Fruit fly (Drosophila melanogaster) whole organism, embryonic: ENCODE measurements around the gene alpha-Spec.
A peak's percentile ranks its signal among the peaks of the same experiment; 100 is the strongest.

Experiments
- Bdp1 ChIP-seq: fragments of 200-800 bp; sonication (Bioruptor generic); optimal IDR thresholded peaks from 3 replicates; lab custom pipeline; 2016; ENCODE audit warnings: missing biosample characterization, missing genetic modification characterization
- CG10543 ChIP-seq: fragments of 200-800 bp; sonication (Bioruptor generic); optimal IDR thresholded peaks from 3 replicates; lab custom pipeline; 2017; ENCODE audit warnings: missing biosample characterization, mild to moderate bottlenecking, missing genetic modification characterization, moderate library complexity
- CG10979 ChIP-seq: fragments of 200-800 bp; sonication (Bioruptor generic); optimal IDR thresholded peaks from 2 replicates; lab custom pipeline; 2018; ENCODE audit warnings: missing biosample characterization, mild to moderate bottlenecking, missing genetic modification characterization, moderate library complexity
- CG12942 ChIP-seq: fragments of 200-800 bp; sonication (Bioruptor generic); optimal IDR thresholded peaks from 3 replicates; lab custom pipeline; 2016; ENCODE audit warnings: missing biosample characterization, missing genetic modification characterization
- CG14860 ChIP-seq: fragments of 200-800 bp; sonication (Bioruptor generic); IDR thresholded peaks from 3 replicates; pipeline ENCODE4 v1.3.6; 2022; ENCODE audit warnings: missing biosample characterization, missing genetic modification characterization; ENCODE audit not compliant: partially characterized antibody
- CG15601 ChIP-seq: fragments of 200-800 bp; sonication (Bioruptor generic); optimal IDR thresholded peaks from 3 replicates; lab custom pipeline; 2019; ENCODE audit warnings: missing biosample characterization, mild to moderate bottlenecking, missing genetic modification characterization, moderate library complexity
- CG17328 ChIP-seq: fragments of 200-800 bp; sonication (Bioruptor generic); IDR thresholded peaks from 2 replicates; pipeline ENCODE4 v1.3.6; 2022; ENCODE audit warnings: missing biosample characterization, missing genetic modification characterization
- CG34376 ChIP-seq: fragments of 200-800 bp; sonication (Bioruptor generic); optimal IDR thresholded peaks from 2 replicates; lab custom pipeline; 2018; ENCODE audit warnings: missing biosample characterization, mild to moderate bottlenecking, missing genetic modification characterization
- CG4854 ChIP-seq: fragments of 200-800 bp; sonication (Bioruptor generic); optimal IDR thresholded peaks from 2 replicates; lab custom pipeline; 2016; ENCODE audit warnings: missing biosample characterization, missing genetic modification characterization, inconsistent platforms
- CG5245 ChIP-seq: fragments of 200-800 bp; sonication (Bioruptor generic); optimal IDR thresholded peaks from 3 replicates; lab custom pipeline; 2016; ENCODE audit warnings: missing biosample characterization, missing genetic modification characterization
- CG6175 ChIP-seq: fragments of 200-800 bp; sonication (Bioruptor generic); IDR thresholded peaks from 3 replicates; pipeline ENCODE4 v1.3.6; 2022; ENCODE audit warnings: missing biosample characterization, missing genetic modification characterization
- CG7786 ChIP-seq: fragments of 200-800 bp; sonication (Bioruptor generic); optimal IDR thresholded peaks from 2 replicates; lab custom pipeline; 2016; ENCODE audit warnings: missing biosample characterization, missing genetic modification characterization
- Dbx ChIP-seq: fragments of 200-800 bp; sonication (Bioruptor generic); IDR thresholded peaks from 3 replicates; pipeline ENCODE4 v1.3.6; 2022; ENCODE audit warnings: missing biosample characterization, missing genetic modification characterization
- E2f2 ChIP-seq: fragments of 200-800 bp; sonication (Bioruptor generic); IDR thresholded peaks from 2 replicates; pipeline ENCODE4 v1.3.6; 2022; ENCODE audit warnings: missing biosample characterization, missing genetic modification characterization
- GATAe ChIP-seq: fragments of 200-800 bp; sonication (Bioruptor generic); conservative IDR thresholded peaks from 2 replicates; pipeline ENCODE4 v1.3.6; 2022; ENCODE audit warnings: missing biosample characterization, missing genetic modification characterization
- Hey ChIP-seq: fragments of 200-800 bp; sonication (Bioruptor generic); optimal IDR thresholded peaks from 3 replicates; lab custom pipeline; 2018; ENCODE audit warnings: missing biosample characterization, mild to moderate bottlenecking, missing genetic modification characterization
- HmgD ChIP-seq: fragments of 200-800 bp; sonication (Bioruptor generic); optimal IDR thresholded peaks from 3 replicates; lab custom pipeline; 2016; ENCODE audit warnings: missing biosample characterization, missing genetic modification characterization
- HmgZ ChIP-seq: fragments of 200-800 bp; sonication (Bioruptor generic); optimal IDR thresholded peaks from 2 replicates; lab custom pipeline; 2018; ENCODE audit warnings: missing biosample characterization, mild to moderate bottlenecking, missing genetic modification characterization
- Hr39 ChIP-seq: fragments of >200 bp; optimal IDR thresholded peaks from 2 replicates; lab custom pipeline; 2017
- Pdp1 ChIP-seq, 2 experiments: fragments of 200-800 bp; sonication (Bioruptor generic); optimal IDR thresholded peaks; 3 replicates each; lab custom pipeline; 2016; ENCODE audit warnings: missing biosample characterization in 2 of 2, missing genetic modification characterization in 2 of 2, mild to moderate bottlenecking in 1 of 2, moderate library complexity in 1 of 2
- Ravus ChIP-seq: fragments of 200-800 bp; sonication (Bioruptor generic); IDR thresholded peaks from 2 replicates; pipeline ENCODE4 v1.3.6; 2022; ENCODE audit warnings: missing biosample characterization, missing genetic modification characterization
- Sox100B ChIP-seq: fragments of 200-800 bp; sonication (Bioruptor generic); optimal IDR thresholded peaks from 3 replicates; lab custom pipeline; 2018; ENCODE audit warnings: missing biosample characterization, mild to moderate bottlenecking, missing genetic modification characterization
- Sox102F ChIP-seq: fragments of 200-800 bp; sonication (Bioruptor generic); optimal IDR thresholded peaks from 2 replicates; lab custom pipeline; 2018; ENCODE audit warnings: missing biosample characterization, mild to moderate bottlenecking, missing genetic modification characterization, moderate library complexity
- Stat92E ChIP-seq, 3 experiments: fragments of >200 bp in 2 of 3; fragments of 200-800 bp in 1 of 3; sonication (Bioruptor generic) in 1 of 3; optimal IDR thresholded peaks; 2 replicates each; lab custom pipeline; 2017 to 2019; ENCODE audit warnings: missing biosample characterization in 3 of 3, missing genetic modification characterization in 3 of 3, mild to moderate bottlenecking in 1 of 3, moderate library complexity in 1 of 3
- Trl ChIP-seq, 3 experiments: fragments of >200 bp in 2 of 3; fragments of 200-800 bp in 1 of 3; sonication (Bioruptor generic) in 1 of 3; optimal IDR thresholded peaks; 2 replicates in 1 of 3; 3 replicates in 2 of 3; lab custom pipeline; 2016 to 2017; ENCODE audit warnings: missing biosample characterization in 1 of 3, missing genetic modification characterization in 1 of 3
- YL-1 ChIP-seq: fragments of 200-800 bp; sonication (Bioruptor generic); optimal IDR thresholded peaks from 3 replicates; lab custom pipeline; 2017; ENCODE audit warnings: missing biosample characterization, mild to moderate bottlenecking, missing genetic modification characterization
- btn ChIP-seq: fragments of 200-800 bp; sonication (Bioruptor generic); optimal IDR thresholded peaks from 2 replicates; lab custom pipeline; 2016; ENCODE audit warnings: missing biosample characterization, missing genetic modification characterization
- cato ChIP-seq: fragments of 200-800 bp; sonication (Bioruptor generic); optimal IDR thresholded peaks from 2 replicates; lab custom pipeline; 2016; ENCODE audit warnings: missing biosample characterization, missing genetic modification characterization, borderline replicate concordance
- dmrt11E ChIP-seq: fragments of 200-800 bp; sonication (Bioruptor generic); optimal IDR thresholded peaks from 3 replicates; lab custom pipeline; 2018; ENCODE audit warnings: missing biosample characterization, mild to moderate bottlenecking, missing genetic modification characterization, moderate library complexity
- eve ChIP-seq, 2 experiments: fragments of >200 bp; optimal IDR thresholded peaks; 2 replicates each; lab custom pipeline; 2017; ENCODE audit warnings: missing biosample characterization in 2 of 2, missing genetic modification characterization in 2 of 2
- exex ChIP-seq: fragments of 200-800 bp; sonication (Bioruptor generic); optimal IDR thresholded peaks from 4 replicates; lab custom pipeline; 2018; ENCODE audit warnings: missing biosample characterization, mild to moderate bottlenecking, missing genetic modification characterization, moderate library complexity
- grn ChIP-seq: fragments of 200-800 bp; sonication (Bioruptor generic); optimal IDR thresholded peaks from 3 replicates; lab custom pipeline; 2017; ENCODE audit warnings: missing biosample characterization, missing genetic modification characterization
- gro ChIP-seq: fragments of 200-800 bp; sonication (Bioruptor generic); optimal IDR thresholded peaks from 2 replicates; lab custom pipeline; 2016; ENCODE audit warnings: missing biosample characterization, missing genetic modification characterization
- insv ChIP-seq, 2 experiments: fragments of 200-800 bp; sonication (Bioruptor generic); optimal IDR thresholded peaks; 3 replicates each; lab custom pipeline; 2016 to 2018; ENCODE audit warnings: missing biosample characterization in 2 of 2, missing genetic modification characterization in 2 of 2
- kay ChIP-seq: fragments of 200-800 bp; sonication (Bioruptor generic); optimal IDR thresholded peaks from 2 replicates; lab custom pipeline; 2016; ENCODE audit warnings: missing biosample characterization, missing genetic modification characterization
- mirr ChIP-seq: fragments of 200-800 bp; sonication (Bioruptor generic); optimal IDR thresholded peaks from 3 replicates; lab custom pipeline; 2018; ENCODE audit warnings: missing biosample characterization, mild to moderate bottlenecking, missing genetic modification characterization
- nerfin-2 ChIP-seq: fragments of 200-800 bp; sonication (Bioruptor generic); IDR thresholded peaks from 2 replicates; pipeline ENCODE4 v1.3.6; 2022; ENCODE audit warnings: missing biosample characterization, missing genetic modification characterization; ENCODE audit not compliant: partially characterized antibody
- otp ChIP-seq: fragments of 200-800 bp; sonication (Bioruptor generic); IDR thresholded peaks from 3 replicates; pipeline ENCODE4, ENCODE4 v1.3.6; 2022; ENCODE audit warnings: missing biosample characterization, missing genetic modification characterization
- pan ChIP-seq, 4 experiments: fragments of >200 bp in 3 of 4; fragments of 200-800 bp in 1 of 4; sonication (Bioruptor generic) in 1 of 4; optimal IDR thresholded peaks in 3 of 4; IDR thresholded peaks in 1 of 4; 2 replicates each; pipeline versions ENCODE4 v1.3.6 to Lab custom; 2017 to 2022; ENCODE audit warnings: missing biosample characterization in 2 of 4, missing genetic modification characterization in 2 of 4, mixed read lengths in 1 of 4
- pfk ChIP-seq: fragments of 200-800 bp; sonication (Bioruptor generic); optimal IDR thresholded peaks from 2 replicates; lab custom pipeline; 2018; ENCODE audit warnings: missing biosample characterization, mild to moderate bottlenecking, missing genetic modification characterization, moderate library complexity
- pho ChIP-seq: fragments of 200-800 bp; sonication (Bioruptor generic); optimal IDR thresholded peaks from 2 replicates; lab custom pipeline; 2016; ENCODE audit warnings: missing biosample characterization, missing genetic modification characterization
- pita ChIP-seq: fragments of 200-800 bp; sonication (Bioruptor generic); optimal IDR thresholded peaks from 2 replicates; lab custom pipeline; 2017; ENCODE audit warnings: missing biosample characterization, mild to moderate bottlenecking, missing genetic modification characterization
- sd ChIP-seq: fragments of 200-800 bp; sonication (Bioruptor generic); optimal IDR thresholded peaks from 3 replicates; lab custom pipeline; 2018; ENCODE audit warnings: missing biosample characterization, mild to moderate bottlenecking, missing genetic modification characterization, moderate library complexity
- sr ChIP-seq: fragments of 200-800 bp; sonication (Bioruptor generic); IDR thresholded peaks from 3 replicates; pipeline ENCODE4 v1.3.6; 2022; ENCODE audit warnings: missing biosample characterization, missing genetic modification characterization
- sug ChIP-seq: fragments of 200-800 bp; optimal IDR thresholded peaks from 2 replicates; lab custom pipeline; 2019; ENCODE audit warnings: missing biosample characterization, mild to moderate bottlenecking, missing genetic modification characterization, moderate library complexity
- z ChIP-seq: fragments of 200-800 bp; sonication (Bioruptor generic); IDR thresholded peaks from 3 replicates; pipeline ENCODE4 v1.3.6; 2022; ENCODE audit warnings: missing biosample characterization, missing genetic modification characterization
- zf30C ChIP-seq: fragments of 200-800 bp; sonication (Bioruptor generic); optimal IDR thresholded peaks from 3 replicates; lab custom pipeline; 2018; ENCODE audit warnings: missing biosample characterization, mild to moderate bottlenecking, missing genetic modification characterization

alpha-Spec gene

dm6 chr3L:1789339-1789738, 5.8 kb downstream of the alpha-Spec start:
- TF ChIP-seq Ravus (GFP tag; lab: Robert Waterston, UW) (no peak), HmgZ (tag; lab: Kevin White, UChicago) (peak; percentile 18), pfk (peak; percentile 55), zf30C (GFP tag; lab: Kevin White, UChicago) (no peak), CG4854 (GFP tag; lab: Kevin White, UChicago) (no peak), CG10543 (GFP tag; lab: Kevin White, UChicago) (peak; percentile 55), sug (tag; lab: Kevin White, UChicago) (peak; percentile 66), mirr (GFP tag; lab: Kevin White, UChicago) (peak; percentile 34), Stat92E (GFP tag; optimal IDR thresholded peaks at IDR 0.05; lab: Kevin White, UChicago) (no peak), CG34376 (peak; percentile 65), grn (GFP tag; lab: Kevin White, UChicago) (peak; percentile 3), Hey (peak; percentile 97), otp (GFP tag; lab: Robert Waterston, UW) (no peak), GATAe (GFP tag; lab: Robert Waterston, UW) (peak; percentile 57), Pdp1 (GFP tag; optimal IDR thresholded peaks at IDR 0.05; lab: Kevin White, UChicago) (peak in 1 of 2 experiments; percentile 66), exex (tag; lab: Kevin White, UChicago) (peak; percentile 69), sd (tag; lab: Kevin White, UChicago) (peak; percentile 78), Dbx (GFP tag; lab: Robert Waterston, UW) (0 out of 3 replicates have a peak, but pooled peaks have one; percentile 8), kay (GFP tag; lab: Kevin White, UChicago) (peak; percentile 28)

- TF ChIP-seq YL-1 (GFP tag; lab: Kevin White, UChicago) (no peak), sr (GFP tag; lab: Robert Waterston, UW) (no peak), Hr39 (lab: Kevin White, UChicago) (no peak), dmrt11E (tag; lab: Kevin White, UChicago) (no peak), eve (GFP tag; optimal IDR thresholded peaks at IDR 0.05; lab: Kevin White, UChicago) (no peak), Bdp1 (GFP tag; lab: Kevin White, UChicago) (no peak), CG17328 (no peak), btn (GFP tag; lab: Kevin White, UChicago) (no peak), CG5245 (GFP tag; lab: Kevin White, UChicago) (no peak), CG14860 (GFP tag; lab: Robert Waterston, UW) (no peak), grn (GFP tag; lab: Kevin White, UChicago) (peak; percentile 98), Ravus (GFP tag; lab: Robert Waterston, UW) (no peak), pan (optimal IDR thresholded peaks at IDR 0.05; lab: Kevin White, UChicago) (no peak), pan (GFP tag; optimal IDR thresholded peaks at IDR 0.05 in 1 of 2, IDR thresholded peaks at IDR 0.05 in 1 of 2) (no peak), Trl (optimal IDR thresholded peaks at IDR 0.05; lab: Kevin White, UChicago) (no peak), Trl (GFP tag; optimal IDR thresholded peaks at IDR 0.05; lab: Kevin White, UChicago) (no peak), cato (GFP tag; lab: Kevin White, UChicago) (no peak), Sox100B (GFP tag; lab: Kevin White, UChicago) (no peak), E2f2 (GFP tag; lab: Robert Waterston, UW) (no peak), kay (GFP tag; lab: Kevin White, UChicago) (no peak), HmgD (GFP tag; lab: Kevin White, UChicago) (no peak), CG12942 (GFP tag; lab: Kevin White, UChicago) (no peak), exex (tag; lab: Kevin White, UChicago) (peak; percentile 68), pho (GFP tag; lab: Kevin White, UChicago) (no peak), CG6175 (GFP tag; lab: Robert Waterston, UW) (no peak), CG10979 (no peak), nerfin-2 (GFP tag; lab: Robert Waterston, UW) (no peak), insv (GFP tag; optimal IDR thresholded peaks at IDR 0.05; lab: Kevin White, UChicago) (no peak), mirr (GFP tag; lab: Kevin White, UChicago) (peak; percentile 72), z (GFP tag; lab: Robert Waterston, UW) (peak; percentile 13; the same call in 1 of the 3 replicates), sd (tag; lab: Kevin White, UChicago) (peak; percentile 99), sug (tag; lab: Kevin White, UChicago) (no peak), CG7786 (no peak), CG15601 (no peak), Sox102F (GFP tag; lab: Kevin White, UChicago) (no peak), pita (GFP tag; lab: Kevin White, UChicago) (no peak), gro (GFP tag; lab: Kevin White, UChicago) (no peak), CG34376 (peak; percentile 82)
Observed at dm6 chr3L:1784092-1784491, 11.0 kb downstream of the alpha-Spec start.
